Fruit fly (Drosophila melanogaster): ENCODE data around the gene CG2993.

The CG2993 gene

dm6 chr3R:7811514-7811913, 1.7 kb upstream of the CG2993 start, which contains the start of gene CG31473:
Gene CG31473, plus strand, starts transcription at chr3R:7811814.
- TF ChIP-seq Mnt (GFP tag; optimal IDR thresholded peaks at IDR 0.05): no peak
- TF ChIP-seq ovo (GFP tag; optimal IDR thresholded peaks at IDR 0.05): no peak
- TF ChIP-seq CG33017 (tag; optimal IDR thresholded peaks at IDR 0.05): no peak

DNA sequence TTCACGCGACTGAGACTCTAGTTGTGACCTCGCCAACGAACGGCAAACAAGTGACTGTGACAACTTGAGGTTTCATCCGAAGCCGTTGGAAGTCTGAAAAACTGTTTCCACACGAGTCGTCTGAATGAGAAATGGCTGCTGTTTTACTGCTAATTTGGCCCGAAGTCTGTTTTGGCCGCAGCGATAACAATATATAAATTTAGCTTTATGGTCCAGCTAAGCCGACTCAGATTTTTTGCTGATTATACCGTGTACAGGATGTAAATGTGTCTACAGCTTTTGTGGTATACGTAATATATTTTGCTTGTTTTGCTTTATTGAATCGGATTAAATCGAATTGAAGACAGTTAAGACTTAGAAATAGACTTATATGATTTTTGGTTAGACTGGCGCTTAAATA, 5.5 kb downstream of the CG2993 start, which contains the start of gene CG18268:
Gene CG18268 (minus strand): TSS at position 101 of the 400 bp plus-strand sequence.
- no peak for TF ChIP-seq CG11617 (GFP tag; optimal IDR thresholded peaks at IDR 0.05)
- TF ChIP-seq kay (GFP tag; ENCODE audit: borderline replicate concordance): peak; percentile 44
- TF ChIP-seq CG7045 (GFP tag; optimal IDR thresholded peaks at IDR 0.05): peak; percentile 34
- peak; percentile 22 for TF ChIP-seq CG5204 (GFP tag; optimal IDR thresholded peaks at IDR 0.05)

dm6 chr3R:7802693-7803092, 7.1 kb downstream of the CG2993 start, which contains the start of gene CG3014:
Gene CG3014, minus strand, starts transcription at chr3R:7802793.
- no peak for TF ChIP-seq ovo (GFP tag; optimal IDR thresholded peaks at IDR 0.05)
- no peak for TF ChIP-seq CG11617 (GFP tag; optimal IDR thresholded peaks at IDR 0.05)
- TF ChIP-seq Crg-1 (GFP tag; optimal IDR thresholded peaks at IDR 0.05): no peak
- TF ChIP-seq toe (GFP tag; optimal IDR thresholded peaks at IDR 0.05): no peak

dm6 chr3R:7798525-7798924, 11.3 kb downstream of the CG2993 start, which contains the start of gene CG18744:
Gene CG18744, minus strand, starts transcription at chr3R:7798771.
- TF ChIP-seq tj (GFP tag; optimal IDR thresholded peaks at IDR 0.05) (no peak), CG12768 (GFP tag; optimal IDR thresholded peaks at IDR 0.05) (peak; percentile 9), Mnt (GFP tag; optimal IDR thresholded peaks at IDR 0.05) (peak; percentile 53), cic (GFP tag; optimal IDR thresholded peaks at IDR 0.05) (peak; percentile 81)

DNA sequence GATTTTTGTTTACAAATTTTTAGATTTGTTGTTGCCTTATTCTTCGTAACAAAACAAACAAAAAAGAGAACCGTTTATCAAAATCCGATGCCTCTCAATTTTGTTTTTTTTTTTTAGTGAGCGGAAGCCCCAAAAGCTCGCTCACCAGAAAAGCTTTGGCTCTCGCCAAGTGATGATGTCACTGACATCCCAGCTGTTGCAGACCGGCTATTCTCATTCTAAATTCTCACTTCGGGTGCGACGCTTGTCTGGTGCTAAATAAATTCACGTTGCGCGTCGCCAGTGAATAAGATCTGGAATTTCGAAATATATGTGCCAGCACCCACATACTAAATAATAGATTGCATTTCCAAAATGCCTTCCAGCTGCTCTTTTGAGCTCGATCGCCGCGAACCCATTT, 16.0 kb downstream of the CG2993 start, which contains the start of gene CG2641:
Gene CG2641 (plus strand): TSS at position 215 of the 400 bp plus-strand sequence.
- TF ChIP-seq CG33017 (tag; optimal IDR thresholded peaks at IDR 0.05) (peak; percentile 85), toe (GFP tag; optimal IDR thresholded peaks at IDR 0.05) (peak; percentile 45), ovo (GFP tag; optimal IDR thresholded peaks at IDR 0.05) (peak; percentile 36), bab1 (GFP tag; optimal IDR thresholded peaks at IDR 0.05) (peak; percentile 21), CG7045 (GFP tag; optimal IDR thresholded peaks at IDR 0.05) (peak; percentile 73), CG1620 (GFP tag; optimal IDR thresholded peaks at IDR 0.05) (no peak), CG12768 (GFP tag; optimal IDR thresholded peaks at IDR 0.05) (peak; percentile 78), Crg-1 (GFP tag; optimal IDR thresholded peaks at IDR 0.05) (no peak), pad (GFP tag; optimal IDR thresholded peaks at IDR 0.05) (no peak), CG11617 (GFP tag; optimal IDR thresholded peaks at IDR 0.05) (peak; percentile 73), Hr96 (GFP tag; optimal IDR thresholded peaks at IDR 0.05) (peak; percentile 31), tj (GFP tag; optimal IDR thresholded peaks at IDR 0.05) (peak; percentile 62), CG5204 (GFP tag; optimal IDR thresholded peaks at IDR 0.05) (peak; percentile 19), CG14711 (tag; optimal IDR thresholded peaks at IDR 0.05) (no peak), cic (GFP tag; optimal IDR thresholded peaks at IDR 0.05) (peak; percentile 81), cnc (optimal IDR thresholded peaks at IDR 0.05) (no peak), CG7101 (tag; optimal IDR thresholded peaks at IDR 0.05) (peak; percentile 48), Clk (GFP tag; optimal IDR thresholded peaks at IDR 0.05) (no peak), kay (GFP tag; ENCODE audit: borderline replicate concordance) (peak; percentile 98), Mnt (GFP tag; optimal IDR thresholded peaks at IDR 0.05) (peak; percentile 26)

- no peak for TF ChIP-seq CG1620 (GFP tag; optimal IDR thresholded peaks at IDR 0.05)
- peak; percentile 68 for TF ChIP-seq Mnt (GFP tag; optimal IDR thresholded peaks at IDR 0.05)
- no peak for TF ChIP-seq ovo (GFP tag; optimal IDR thresholded peaks at IDR 0.05)
- no peak for TF ChIP-seq CG11617 (GFP tag; optimal IDR thresholded peaks at IDR 0.05)
- TF ChIP-seq CG7101 (tag; optimal IDR thresholded peaks at IDR 0.05): no peak
- TF ChIP-seq cic (GFP tag; optimal IDR thresholded peaks at IDR 0.05): peak; percentile 48
- no peak for TF ChIP-seq Clk (GFP tag; optimal IDR thresholded peaks at IDR 0.05)
- no peak for TF ChIP-seq bab1 (GFP tag; optimal IDR thresholded peaks at IDR 0.05)
- no peak for TF ChIP-seq CG12768 (GFP tag; optimal IDR thresholded peaks at IDR 0.05)
- TF ChIP-seq CG5204 (GFP tag; optimal IDR thresholded peaks at IDR 0.05): peak; percentile 13
- no peak for TF ChIP-seq toe (GFP tag; optimal IDR thresholded peaks at IDR 0.05)
- no peak for TF ChIP-seq tj (GFP tag; optimal IDR thresholded peaks at IDR 0.05)
- no peak for TF ChIP-seq CG7045 (GFP tag; optimal IDR thresholded peaks at IDR 0.05)
- no peak for TF ChIP-seq CG14711 (tag; optimal IDR thresholded peaks at IDR 0.05)
- peak; percentile 21 for TF ChIP-seq Hr96 (GFP tag; optimal IDR thresholded peaks at IDR 0.05)
- no peak for TF ChIP-seq kay (GFP tag; ENCODE audit: borderline replicate concordance)
- peak; percentile 17 for TF ChIP-seq pad (GFP tag; optimal IDR thresholded peaks at IDR 0.05)
- peak; percentile 16 for TF ChIP-seq CG33017 (tag; optimal IDR thresholded peaks at IDR 0.05)
- TF ChIP-seq cnc (optimal IDR thresholded peaks at IDR 0.05): no peak
- no peak for TF ChIP-seq Crg-1 (GFP tag; optimal IDR thresholded peaks at IDR 0.05)
These were observed 19.2 kb downstream of the CG2993 start, which contains the start of gene CG10086 for dm6 chr3R:7790583-7791034. Gene CG10086, plus strand, starts transcription at chr3R:7790633.

dm6 chr3R:7790087-7790486, 19.7 kb downstream of the CG2993 start, which contains the start of gene CG18746:
Gene CG18746, minus strand, starts transcription at chr3R:7790187.
- no peak for TF ChIP-seq CG33017 (tag; optimal IDR thresholded peaks at IDR 0.05)
- TF ChIP-seq cic (GFP tag; optimal IDR thresholded peaks at IDR 0.05): no peak
- TF ChIP-seq Mnt (GFP tag; optimal IDR thresholded peaks at IDR 0.05): no peak
- TF ChIP-seq CG5204 (GFP tag; optimal IDR thresholded peaks at IDR 0.05): no peak
- no peak for TF ChIP-seq Hr96 (GFP tag; optimal IDR thresholded peaks at IDR 0.05)
- TF ChIP-seq CG7045 (GFP tag; optimal IDR thresholded peaks at IDR 0.05): no peak
- no peak for TF ChIP-seq cnc (optimal IDR thresholded peaks at IDR 0.05)
- no peak for TF ChIP-seq pad (GFP tag; optimal IDR thresholded peaks at IDR 0.05)
- no peak for TF ChIP-seq tj (GFP tag; optimal IDR thresholded peaks at IDR 0.05)
- no peak for TF ChIP-seq CG14711 (tag; optimal IDR thresholded peaks at IDR 0.05)
- TF ChIP-seq ovo (GFP tag; optimal IDR thresholded peaks at IDR 0.05): no peak
- no peak for TF ChIP-seq CG12768 (GFP tag; optimal IDR thresholded peaks at IDR 0.05)
- TF ChIP-seq CG7101 (tag; optimal IDR thresholded peaks at IDR 0.05): no peak
- no peak for TF ChIP-seq kay (GFP tag; ENCODE audit: borderline replicate concordance)
- TF ChIP-seq Crg-1 (GFP tag; optimal IDR thresholded peaks at IDR 0.05): no peak
- TF ChIP-seq bab1 (GFP tag; optimal IDR thresholded peaks at IDR 0.05): no peak
- no peak for TF ChIP-seq CG1620 (GFP tag; optimal IDR thresholded peaks at IDR 0.05)
- TF ChIP-seq CG11617 (GFP tag; optimal IDR thresholded peaks at IDR 0.05): no peak
